Fruit fly (Drosophila melanogaster): Measurements from ENCODE around the gene CG9175.

DNA sequence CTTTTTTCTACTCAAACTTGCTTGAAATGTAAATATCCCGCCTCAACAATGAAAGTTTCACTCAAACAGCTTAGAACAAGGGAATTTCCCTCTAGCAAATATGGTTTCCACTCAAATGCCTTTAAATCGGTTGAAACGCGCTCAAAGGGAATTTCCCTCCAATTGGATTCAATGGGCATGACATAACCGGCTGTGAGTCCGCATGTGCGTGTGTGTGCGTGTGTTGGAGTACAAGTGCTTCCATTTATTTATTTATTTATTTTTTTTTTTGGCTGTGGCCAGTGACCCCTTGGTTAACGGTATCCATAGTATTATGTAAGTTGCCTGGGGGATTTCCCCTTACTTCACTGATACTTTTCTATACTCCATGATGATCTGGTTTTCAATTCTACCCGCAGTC is 22.6 kb downstream of the CG9175 start:
- TF ChIP-seq CG8478 (optimal IDR thresholded peaks at IDR 0.05), result no peak
- TF ChIP-seq CTCF (optimal IDR thresholded peaks at IDR 0.05), result no peak
